Worm (Caenorhabditis elegans): ENCODE data around the gene C03G6.17.

DNA sequence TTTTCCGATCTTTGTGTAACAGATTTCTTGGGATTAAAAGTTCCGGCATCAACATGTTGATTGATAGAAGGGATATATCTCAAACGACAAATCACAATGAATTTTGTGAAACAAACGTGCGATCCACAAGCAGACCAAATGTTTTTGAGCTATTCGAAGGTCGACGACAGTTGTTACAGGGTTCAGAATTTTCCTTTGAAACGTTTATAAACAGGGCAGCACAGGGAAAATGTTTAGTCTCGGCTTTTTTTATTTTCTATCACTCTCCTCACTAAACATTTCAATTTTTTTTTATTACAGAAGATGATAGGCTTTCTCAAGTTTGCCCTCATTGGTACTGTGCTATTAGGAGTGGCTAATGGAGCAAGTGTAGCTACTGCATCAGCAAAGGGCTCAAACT is 16.0 kb downstream of the C03G6.17 start, which contains the start of gene exc-13:
- TF ChIP-seq ceh-82 (tag; optimal IDR thresholded peaks at IDR 0.05) (no peak), dpl-1 (GFP tag; optimal IDR thresholded peaks at IDR 0.05) (no peak), nhr-102 (tag; optimal IDR thresholded peaks at IDR 0.05) (no peak), lin-15B (tag; optimal IDR thresholded peaks at IDR 0.05) (no peak), mep-1 (tag; optimal IDR thresholded peaks at IDR 0.05) (no peak)

Measured in whole organism, L4 larva.